Fruit fly (Drosophila melanogaster) whole organism, embryonic: Measurements from ENCODE around the gene Sfp33A1.

Experiments used
- BtbVII ChIP-seq: fragments of 200-800 bp; sonication (Bioruptor generic); optimal IDR thresholded peaks from 3 replicates; lab custom pipeline; 2017; ENCODE audit warnings: missing biosample characterization, mild to moderate bottlenecking, missing genetic modification characterization

Gene Sfp33A1

DNA sequence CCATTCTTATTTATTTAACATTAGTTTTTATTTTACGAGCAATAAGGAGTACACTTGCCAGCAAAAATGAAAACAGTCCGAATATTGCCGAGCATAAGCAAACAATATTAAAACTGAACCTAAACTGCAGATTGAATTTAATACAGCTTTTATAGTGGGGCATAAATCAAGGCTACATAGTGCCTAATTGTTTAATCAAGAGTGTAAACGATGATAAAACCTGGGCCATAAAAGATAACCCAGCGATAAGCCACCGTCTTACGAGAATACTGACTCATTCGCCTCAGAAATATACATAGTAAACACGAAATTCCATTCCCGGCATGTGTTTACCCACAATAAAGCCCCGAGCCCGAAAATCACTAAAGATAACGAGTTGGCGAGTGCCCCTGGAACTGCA lies 18.3 kb downstream of the Sfp33A1 start (continued):
- TF ChIP-seq BtbVII: peak; percentile 56
